Fruit fly (Drosophila melanogaster): Measurements from ENCODE around the gene Vtld.
A peak's percentile ranks its signal among the peaks of the same experiment; 100 is the strongest.

Gene Vtld

dm6 chr3L:19790929-19791687 lies 30.9 kb downstream of the Vtld start (continued):
- no peak for TF ChIP-seq Doc3 (GFP tag; IDR thresholded peaks at IDR 0.05; ENCODE audit: partially characterized antibody)
- peak; percentile 36; the same call in 1 of the 2 replicates for TF ChIP-seq Drgx (GFP tag; IDR thresholded peaks at IDR 0.05)
- TF ChIP-seq Chrac-16 (GFP tag; optimal IDR thresholded peaks at IDR 0.05): peak; percentile 72
- peak in 1 of 2 experiments; percentile 45 for TF ChIP-seq insv (GFP tag; optimal IDR thresholded peaks at IDR 0.05)
- no peak for TF ChIP-seq sima (GFP tag; optimal IDR thresholded peaks at IDR 0.05)
- TF ChIP-seq CG13123 (GFP tag; optimal IDR thresholded peaks at IDR 0.05): peak; percentile 28
- peak; percentile 98 for TF ChIP-seq kah (GFP tag; optimal IDR thresholded peaks at IDR 0.05)
- peak; percentile 78 for TF ChIP-seq CG12391 (tag; optimal IDR thresholded peaks at IDR 0.05)
- TF ChIP-seq CG2199 (GFP tag; IDR thresholded peaks at IDR 0.05): peak; percentile 56
- no peak for TF ChIP-seq mirr (GFP tag; optimal IDR thresholded peaks at IDR 0.05)
- no peak for TF ChIP-seq sc (optimal IDR thresholded peaks at IDR 0.05)
- no peak for TF ChIP-seq sc (GFP tag; optimal IDR thresholded peaks at IDR 0.05)
- peak; percentile 47 for TF ChIP-seq tup (GFP tag; optimal IDR thresholded peaks at IDR 0.05)
- peak; percentile 45 for TF ChIP-seq CG7372 (GFP tag; IDR thresholded peaks at IDR 0.05)
- peak; percentile 79 for TF ChIP-seq gem (tag; optimal IDR thresholded peaks at IDR 0.05)
- TF ChIP-seq CG4404 (GFP tag; IDR thresholded peaks at IDR 0.05): peak; percentile 31; the same call in 1 of the 2 replicates
- TF ChIP-seq ranshi (GFP tag; IDR thresholded peaks at IDR 0.05): no peak
- TF ChIP-seq psq (GFP tag; optimal IDR thresholded peaks at IDR 0.05): peak; percentile 2
- peak; percentile 57 for TF ChIP-seq disco-r (GFP tag; optimal IDR thresholded peaks at IDR 0.05)
- TF ChIP-seq ash1 (GFP tag; optimal IDR thresholded peaks at IDR 0.05): no peak
- no peak for TF ChIP-seq gt (GFP tag; IDR thresholded peaks at IDR 0.05)
- peak; percentile 49 for TF ChIP-seq Fer1 (GFP tag; optimal IDR thresholded peaks at IDR 0.05)
- TF ChIP-seq Ssrp (tag; optimal IDR thresholded peaks at IDR 0.05): peak; percentile 64
- TF ChIP-seq sens-2 (GFP tag; IDR thresholded peaks at IDR 0.05): no peak
- peak; percentile 53 for TF ChIP-seq CG1792 (GFP tag; optimal IDR thresholded peaks at IDR 0.05)
- no peak for TF ChIP-seq CG4730 (GFP tag; IDR thresholded peaks at IDR 0.05)
- TF ChIP-seq sug (tag; optimal IDR thresholded peaks at IDR 0.05): peak; percentile 24
- TF ChIP-seq Oaz (GFP tag; IDR thresholded peaks at IDR 0.05): no peak
- peak; percentile 80 for TF ChIP-seq shn (GFP tag; optimal IDR thresholded peaks at IDR 0.05)
- TF ChIP-seq lola (GFP tag; optimal IDR thresholded peaks at IDR 0.05): peak in 1 of 3 experiments; percentile 74
- no peak for TF ChIP-seq CG2875 (GFP tag; optimal IDR thresholded peaks at IDR 0.05)
- TF ChIP-seq yki (optimal IDR thresholded peaks at IDR 0.05): peak; percentile 21
- TF ChIP-seq usp (GFP tag; optimal IDR thresholded peaks at IDR 0.05): no peak
- peak; percentile 54; the same call in 1 of the 3 replicates for TF ChIP-seq CG34422 (GFP tag; IDR thresholded peaks at IDR 0.05)
- peak; percentile 69 for TF ChIP-seq tin (GFP tag; optimal IDR thresholded peaks at IDR 0.05)
- peak; percentile 69 for TF ChIP-seq CG9437 (GFP tag; optimal IDR thresholded peaks at IDR 0.05)
- peak; percentile 30 for TF ChIP-seq CG7928 (GFP tag; optimal IDR thresholded peaks at IDR 0.05)
- TF ChIP-seq CG18599 (GFP tag; optimal IDR thresholded peaks at IDR 0.05): peak; percentile 64
- TF ChIP-seq ewg (GFP tag; optimal IDR thresholded peaks at IDR 0.05): peak; percentile 55
- peak; percentile 94 for TF ChIP-seq wek (GFP tag; optimal IDR thresholded peaks at IDR 0.05)
- TF ChIP-seq CG6854 (GFP tag; optimal IDR thresholded peaks at IDR 0.05): no peak
- 0 out of 3 replicates have a peak, but pooled peaks have one; percentile 29 for TF ChIP-seq so (GFP tag; IDR thresholded peaks at IDR 0.05)
- TF ChIP-seq CG7839 (tag; optimal IDR thresholded peaks at IDR 0.05): peak; percentile 79
- TF ChIP-seq ATbp (GFP tag; optimal IDR thresholded peaks at IDR 0.05): peak; percentile 45
- no peak for TF ChIP-seq Doc2 (GFP tag; IDR thresholded peaks at IDR 0.05)
- TF ChIP-seq zen2 (GFP tag; IDR thresholded peaks at IDR 0.05; ENCODE audit: partially characterized antibody): no peak; the same call in 2 of the 3 replicates
- no peak for TF ChIP-seq D (optimal IDR thresholded peaks at IDR 0.05)
- peak; percentile 66 for TF ChIP-seq D (GFP tag; optimal IDR thresholded peaks at IDR 0.05)
- TF ChIP-seq Abd-B (GFP tag; optimal IDR thresholded peaks at IDR 0.05): peak; percentile 33
- TF ChIP-seq CG15514 (GFP tag; optimal IDR thresholded peaks at IDR 0.05): peak; percentile 46

All from whole organism, embryonic.